In genomic region chrX:7001135-7001769, dm6 we compare ENCODE assay signal across 1 fruit fly cellular context.
A peak's percentile ranks its signal among the peaks of the same experiment; 100 is the strongest.
TF ChIP-seq lines count a peak whose summit lies in the region.

No protein-coding gene starts in this region.

TF ChIP-seq in whole organism, embryonic, 481 proteins besides CTCF, POLR2A, EP300 and RAD21 (continued from another document and continues in another):
- TF ChIP-seq CG6654 (GFP tag; optimal IDR thresholded peaks at IDR 0.05; lab: Kevin White, UChicago) (no peak), bowl (GFP tag; IDR thresholded peaks at IDR 0.05; lab: Robert Waterston, UW) (no peak), twi (tag; optimal IDR thresholded peaks at IDR 0.05; lab: Kevin White, UChicago) (peak; percentile 35), CG8924 (tag; optimal IDR thresholded peaks at IDR 0.05; lab: Kevin White, UChicago) (peak; percentile 49), CG6791 (GFP tag; IDR thresholded peaks at IDR 0.05; lab: Robert Waterston, UW; ENCODE audit: partially characterized antibody) (no peak), CG18476 (GFP tag; optimal IDR thresholded peaks at IDR 0.05; lab: Kevin White, UChicago) (no peak), prd (optimal IDR thresholded peaks at IDR 0.05; lab: Kevin White, UChicago) (no peak), prd (GFP tag; IDR thresholded peaks at IDR 0.05; lab: Robert Waterston, UW) (peak; percentile 56), NK7.1 (GFP tag; optimal IDR thresholded peaks at IDR 0.05; lab: Kevin White, UChicago) (no peak), CG17328 (GFP tag; IDR thresholded peaks at IDR 0.05; lab: Robert Waterston, UW) (peak; percentile 43; the same call in 1 of the 2 replicates), chn (GFP tag; optimal IDR thresholded peaks at IDR 0.05; lab: Kevin White, UChicago) (peak; percentile 49), tgo (GFP tag; IDR thresholded peaks at IDR 0.05; lab: Robert Waterston, UW) (peak; percentile 69), grn (GFP tag; optimal IDR thresholded peaks at IDR 0.05; lab: Kevin White, UChicago) (peak; percentile 57), al (GFP tag; IDR thresholded peaks at IDR 0.05; lab: Robert Waterston, UW) (peak; percentile 34; the same call in 1 of the 2 replicates), ranshi (GFP tag; IDR thresholded peaks at IDR 0.05; lab: Robert Waterston, UW) (peak; percentile 63), vvl (GFP tag; IDR thresholded peaks at IDR 0.05; lab: Robert Waterston, UW) (peak; percentile 74), CG17829 (tag; optimal IDR thresholded peaks at IDR 0.05; lab: Kevin White, UChicago) (peak; percentile 46), Fer1 (GFP tag; optimal IDR thresholded peaks at IDR 0.05; lab: Kevin White, UChicago) (peak; percentile 60), B-H1 (GFP tag; IDR thresholded peaks at IDR 0.05; lab: Robert Waterston, UW) (peak; percentile 47; the same call in 1 of the 3 replicates), hkb (optimal IDR thresholded peaks at IDR 0.05; lab: Kevin White, UChicago) (no peak), hkb (GFP tag; IDR thresholded peaks at IDR 0.05; lab: Robert Waterston, UW) (peak; percentile 38; the same call in 1 of the 2 replicates), E2f1 (GFP tag; IDR thresholded peaks at IDR 0.05; lab: Robert Waterston, UW) (peak; percentile 50; the same call in 1 of the 2 replicates), CG17361 (GFP tag; IDR thresholded peaks at IDR 0.05; lab: Robert Waterston, UW) (peak; percentile 72), CG1602 (GFP tag; optimal IDR thresholded peaks at IDR 0.05; lab: Kevin White, UChicago) (peak; percentile 22), Xrp1 (GFP tag; IDR thresholded peaks at IDR 0.05; lab: Robert Waterston, UW) (peak; percentile 51), Asciz (GFP tag; optimal IDR thresholded peaks at IDR 0.05; lab: Kevin White, UChicago) (peak; percentile 30), CG6254 (GFP tag; optimal IDR thresholded peaks at IDR 0.05; lab: Kevin White, UChicago) (peak; percentile 37), Gug (GFP tag; IDR thresholded peaks at IDR 0.05; lab: Robert Waterston, UW) (0 out of 4 replicates have a peak, but pooled peaks have one; percentile 1), Xbp1 (GFP tag; optimal IDR thresholded peaks at IDR 0.05; lab: Kevin White, UChicago) (peak; percentile 32), Aef1 (GFP tag; IDR thresholded peaks at IDR 0.05; lab: Robert Waterston, UW) (peak; percentile 49; the same call in 2 of the 3 replicates), insv (GFP tag; optimal IDR thresholded peaks at IDR 0.05; lab: Kevin White, UChicago) (peak in 1 of 2 experiments; percentile 35), stwl (tag; optimal IDR thresholded peaks at IDR 0.05; lab: Kevin White, UChicago) (no peak), CG30403 (GFP tag; optimal IDR thresholded peaks at IDR 0.05; lab: Kevin White, UChicago) (peak; percentile 53), CG13296 (GFP tag; optimal IDR thresholded peaks at IDR 0.05; lab: Kevin White, UChicago) (peak; percentile 14), CG13424 (tag; optimal IDR thresholded peaks at IDR 0.05; lab: Kevin White, UChicago) (peak; percentile 63), CG12299 (tag; optimal IDR thresholded peaks at IDR 0.05; lab: Kevin White, UChicago) (peak; percentile 36), CG10959 (GFP tag; IDR thresholded peaks at IDR 0.05; lab: Robert Waterston, UW) (0 out of 2 replicates have a peak, but pooled peaks have one; percentile 20), scrt (GFP tag; optimal IDR thresholded peaks at IDR 0.05; lab: Kevin White, UChicago) (peak; percentile 41), Nf-YA (GFP tag; IDR thresholded peaks at IDR 0.05; lab: Robert Waterston, UW) (no peak), mirr (GFP tag; optimal IDR thresholded peaks at IDR 0.05; lab: Kevin White, UChicago) (peak; percentile 7), ase (GFP tag; IDR thresholded peaks at IDR 0.05; lab: Robert Waterston, UW) (0 out of 3 replicates have a peak, but pooled peaks have one; percentile 23), CG13624 (GFP tag; optimal IDR thresholded peaks at IDR 0.05; lab: Kevin White, UChicago) (peak; percentile 6), Meics (GFP tag; optimal IDR thresholded peaks at IDR 0.05; lab: Kevin White, UChicago) (peak; percentile 63), phol (tag; optimal IDR thresholded peaks at IDR 0.05; lab: Kevin White, UChicago) (peak; percentile 29), Sox102F (GFP tag; optimal IDR thresholded peaks at IDR 0.05; lab: Kevin White, UChicago) (peak; percentile 53), CG16779 (GFP tag; IDR thresholded peaks at IDR 0.05; lab: Robert Waterston, UW) (0 out of 2 replicates have a peak, but pooled peaks have one; percentile 10), D19A (tag; optimal IDR thresholded peaks at IDR 0.05; lab: Kevin White, UChicago) (peak; percentile 53), HLH54F (GFP tag; optimal IDR thresholded peaks at IDR 0.05; lab: Kevin White, UChicago) (peak; percentile 2), CG11504 (tag; optimal IDR thresholded peaks at IDR 0.05; lab: Kevin White, UChicago) (peak; percentile 3), sc (optimal IDR thresholded peaks at IDR 0.05; lab: Kevin White, UChicago) (no peak), sc (GFP tag; optimal IDR thresholded peaks at IDR 0.05; lab: Kevin White, UChicago) (peak; percentile 22), Six4 (GFP tag; optimal IDR thresholded peaks at IDR 0.05; lab: Kevin White, UChicago) (no peak), crp (GFP tag; optimal IDR thresholded peaks at IDR 0.05; lab: Kevin White, UChicago) (no peak), CG8388 (GFP tag; optimal IDR thresholded peaks at IDR 0.05; lab: Kevin White, UChicago) (peak; percentile 33), CG14860 (GFP tag; IDR thresholded peaks at IDR 0.05; lab: Robert Waterston, UW; ENCODE audit: partially characterized antibody) (no peak), gsb-n (tag; optimal IDR thresholded peaks at IDR 0.05; lab: Kevin White, UChicago) (peak; percentile 31), CG12391 (tag; optimal IDR thresholded peaks at IDR 0.05; lab: Kevin White, UChicago) (peak; percentile 47), CG14710 (tag; optimal IDR thresholded peaks at IDR 0.05; lab: Kevin White, UChicago) (peak; percentile 25), lbe (GFP tag; optimal IDR thresholded peaks at IDR 0.05; lab: Kevin White, UChicago) (peak; percentile 39), ATbp (GFP tag; optimal IDR thresholded peaks at IDR 0.05; lab: Kevin White, UChicago) (peak; percentile 43), D19B (GFP tag; optimal IDR thresholded peaks at IDR 0.05; lab: Kevin White, UChicago) (peak; percentile 55), Elba2 (GFP tag; optimal IDR thresholded peaks at IDR 0.05; lab: Kevin White, UChicago) (no peak), CG16863 (GFP tag; optimal IDR thresholded peaks at IDR 0.05; lab: Kevin White, UChicago) (peak; percentile 12), Ada2b (GFP tag; IDR thresholded peaks at IDR 0.05; lab: Robert Waterston, UW) (peak; percentile 30; the same call in 1 of the 2 replicates), caup (GFP tag; optimal IDR thresholded peaks at IDR 0.05; lab: Kevin White, UChicago; ENCODE audit: severe bottlenecking) (peak; percentile 39), CG2712 (tag; optimal IDR thresholded peaks at IDR 0.05; lab: Kevin White, UChicago) (peak; percentile 72), eve (GFP tag; optimal IDR thresholded peaks at IDR 0.05; lab: Kevin White, UChicago) (peak in 1 of 2 experiments; percentile 42), fd96Cb (tag; optimal IDR thresholded peaks at IDR 0.05; lab: Kevin White, UChicago) (peak; percentile 40), Mrtf (GFP tag; IDR thresholded peaks at IDR 0.05; lab: Robert Waterston, UW) (peak; percentile 67; the same call in 1 of the 3 replicates), exex (tag; optimal IDR thresholded peaks at IDR 0.05; lab: Kevin White, UChicago) (peak; percentile 8), CG9932 (GFP tag; IDR thresholded peaks at IDR 0.05; lab: Robert Waterston, UW) (peak; percentile 39; the same call in 1 of the 2 replicates), pum (GFP tag; optimal IDR thresholded peaks at IDR 0.05; lab: Kevin White, UChicago) (no peak), Stat92E (GFP tag; optimal IDR thresholded peaks at IDR 0.05; lab: Kevin White, UChicago) (no peak), dysf (GFP tag; IDR thresholded peaks at IDR 0.05; lab: Robert Waterston, UW) (peak; percentile 75), CG11085 (GFP tag; IDR thresholded peaks at IDR 0.05; lab: Robert Waterston, UW) (0 out of 2 replicates have a peak, but pooled peaks have one; percentile 37), stc (GFP tag; IDR thresholded peaks at IDR 0.05; lab: Robert Waterston, UW) (0 out of 2 replicates have a peak, but pooled peaks have one; percentile 5), CG10462 (GFP tag; optimal IDR thresholded peaks at IDR 0.05; lab: Kevin White, UChicago) (no peak), trem (tag; optimal IDR thresholded peaks at IDR 0.05; lab: Kevin White, UChicago) (peak; percentile 42), CG18599 (GFP tag; optimal IDR thresholded peaks at IDR 0.05; lab: Kevin White, UChicago) (peak; percentile 75), sim (GFP tag; IDR thresholded peaks at IDR 0.05; lab: Robert Waterston, UW) (no peak), CG3995 (GFP tag; optimal IDR thresholded peaks at IDR 0.05; lab: Kevin White, UChicago) (no peak), unpg (GFP tag; optimal IDR thresholded peaks at IDR 0.05; lab: Kevin White, UChicago) (peak; percentile 65), Optix (GFP tag; IDR thresholded peaks at IDR 0.05; lab: Robert Waterston, UW) (0 out of 3 replicates have a peak, but pooled peaks have one; percentile 44), Kr (GFP tag; optimal IDR thresholded peaks at IDR 0.05; lab: Kevin White, UChicago) (no peak), CG17359 (tag; optimal IDR thresholded peaks at IDR 0.05; lab: Kevin White, UChicago) (peak; percentile 60), CG32532 (GFP tag; IDR thresholded peaks at IDR 0.05; lab: Robert Waterston, UW) (peak; percentile 52; the same call in 1 of the 2 replicates), nmo (GFP tag; optimal IDR thresholded peaks at IDR 0.05; lab: Kevin White, UChicago) (peak; percentile 17), rib (GFP tag; IDR thresholded peaks at IDR 0.05; lab: Robert Waterston, UW) (peak; percentile 41; the same call in 1 of the 2 replicates), az2 (GFP tag; optimal IDR thresholded peaks at IDR 0.05; lab: Kevin White, UChicago) (peak; percentile 58), oc (tag; optimal IDR thresholded peaks at IDR 0.05; lab: Kevin White, UChicago) (peak; percentile 29), Blimp-1 (GFP tag; optimal IDR thresholded peaks at IDR 0.05; lab: Kevin White, UChicago) (peak; percentile 43), nom (GFP tag; optimal IDR thresholded peaks at IDR 0.05; lab: Kevin White, UChicago) (no peak), CG7271 (tag; optimal IDR thresholded peaks at IDR 0.05; lab: Kevin White, UChicago) (no peak), CG4360 (GFP tag; IDR thresholded peaks at IDR 0.05; lab: Robert Waterston, UW) (no peak), bab2 (GFP tag; optimal IDR thresholded peaks at IDR 0.05; lab: Kevin White, UChicago) (peak; percentile 41), CG13894 (tag; optimal IDR thresholded peaks at IDR 0.05; lab: Kevin White, UChicago) (peak; percentile 44), NFAT (GFP tag; IDR thresholded peaks at IDR 0.05; lab: Robert Waterston, UW) (peak; percentile 36; the same call in 1 of the 2 replicates), CG2116 (GFP tag; optimal IDR thresholded peaks at IDR 0.05; lab: Kevin White, UChicago) (peak; percentile 17), tap (tag; optimal IDR thresholded peaks at IDR 0.05; lab: Kevin White, UChicago) (peak; percentile 58), ash1 (GFP tag; optimal IDR thresholded peaks at IDR 0.05; lab: Kevin White, UChicago) (no peak), CG1792 (GFP tag; optimal IDR thresholded peaks at IDR 0.05; lab: Kevin White, UChicago) (peak; percentile 23), CG17186 (GFP tag; optimal IDR thresholded peaks at IDR 0.05; lab: Kevin White, UChicago) (no peak), Ssrp (tag; optimal IDR thresholded peaks at IDR 0.05; lab: Kevin White, UChicago) (no peak), CG13775 (GFP tag; optimal IDR thresholded peaks at IDR 0.05; lab: Kevin White, UChicago) (peak; percentile 50), ftz-f1 (GFP tag; optimal IDR thresholded peaks at IDR 0.05; lab: Kevin White, UChicago) (no peak), gem (tag; optimal IDR thresholded peaks at IDR 0.05; lab: Kevin White, UChicago) (peak; percentile 68), cad (GFP tag; optimal IDR thresholded peaks at IDR 0.05; lab: Kevin White, UChicago) (no peak), Ptx1 (GFP tag; IDR thresholded peaks at IDR 0.05; lab: Robert Waterston, UW) (peak; percentile 51; the same call in 1 of the 2 replicates), CG14014 (GFP tag; IDR thresholded peaks at IDR 0.05; lab: Robert Waterston, UW) (peak; percentile 16; the same call in 1 of the 2 replicates), Pdp1 (GFP tag; optimal IDR thresholded peaks at IDR 0.05; lab: Kevin White, UChicago) (peak in 1 of 2 experiments; percentile 63), sob (GFP tag; IDR thresholded peaks at IDR 0.05; lab: Robert Waterston, UW) (0 out of 2 replicates have a peak, but pooled peaks have one; percentile 49), CG1024 (GFP tag; IDR thresholded peaks at IDR 0.05; lab: Robert Waterston, UW) (peak; percentile 45), CG12104 (GFP tag; optimal IDR thresholded peaks at IDR 0.05; lab: Kevin White, UChicago) (peak; percentile 18), CoRest (tag; optimal IDR thresholded peaks at IDR 0.05; lab: Kevin White, UChicago) (peak; percentile 55), slbo (GFP tag; IDR thresholded peaks at IDR 0.05; lab: Robert Waterston, UW) (peak; percentile 57; the same call in 1 of the 2 replicates), wek (GFP tag; optimal IDR thresholded peaks at IDR 0.05; lab: Kevin White, UChicago) (no peak), HLH3B (GFP tag; IDR thresholded peaks at IDR 0.05; lab: Robert Waterston, UW) (peak; percentile 61), CG11093 (GFP tag; IDR thresholded peaks at IDR 0.05; lab: Robert Waterston, UW) (no peak), Spps (tag; optimal IDR thresholded peaks at IDR 0.05; lab: Kevin White, UChicago) (peak; percentile 39), MBD-R2 (GFP tag; IDR thresholded peaks at IDR 0.05; lab: Robert Waterston, UW) (peak; percentile 26; the same call in 1 of the 2 replicates), so (GFP tag; IDR thresholded peaks at IDR 0.05; lab: Robert Waterston, UW) (peak; percentile 23; the same call in 1 of the 3 replicates), Hr39 (optimal IDR thresholded peaks at IDR 0.05; lab: Kevin White, UChicago) (no peak), CG9727 (GFP tag; optimal IDR thresholded peaks at IDR 0.05; lab: Kevin White, UChicago) (peak; percentile 53), bsh (GFP tag; optimal IDR thresholded peaks at IDR 0.05; lab: Kevin White, UChicago) (peak in 1 of 2 experiments; percentile 53), row (GFP tag; IDR thresholded peaks at IDR 0.05; lab: Robert Waterston, UW) (peak; percentile 70), sens (GFP tag; lab: Kevin White, UChicago) (peak; percentile 26), H2.0 (GFP tag; IDR thresholded peaks at IDR 0.05; lab: Robert Waterston, UW) (peak; percentile 46; the same call in 1 of the 2 replicates), tx (GFP tag; optimal IDR thresholded peaks at IDR 0.05; lab: Kevin White, UChicago) (no peak)
